Fruit fly (Drosophila melanogaster) whole organism, wandering third instar larva: ENCODE results near the gene Spec2.

Experiments
- CrebA ChIP-seq: fragments of 200-800 bp; sonication (Bioruptor generic); optimal IDR thresholded peaks from 2 replicates; lab custom pipeline; 2016; ENCODE audit warnings: missing biosample characterization, mild to moderate bottlenecking, missing genetic modification characterization, borderline replicate concordance
- HLH106 ChIP-seq: fragments of 200-800 bp; optimal IDR thresholded peaks from 3 replicates; lab custom pipeline; 2019; ENCODE audit warnings: missing biosample characterization, mild to moderate bottlenecking, missing genetic modification characterization, moderate library complexity
- Hnf4 ChIP-seq: fragments of 200-800 bp; sonication (Bioruptor generic); optimal IDR thresholded peaks from 2 replicates; lab custom pipeline; 2016; ENCODE audit warnings: missing biosample characterization, mild to moderate bottlenecking, missing genetic modification characterization
- Hr78 ChIP-seq: fragments of >200 bp; optimal IDR thresholded peaks from 2 replicates; lab custom pipeline; 2017; ENCODE audit warnings: missing biosample characterization, missing genetic modification characterization
- Jra ChIP-seq: sonication (Bioruptor generic); optimal IDR thresholded peaks from 2 replicates; lab custom pipeline; 2016; ENCODE audit warnings: missing biosample characterization, missing genetic modification characterization
- N ChIP-seq: fragments of >200 bp; optimal IDR thresholded peaks from 2 replicates; lab custom pipeline; 2018; ENCODE audit warnings: missing biosample characterization, missing external identifiers, missing genetic modification characterization
- br ChIP-seq: fragments of 200-800 bp; sonication (Bioruptor generic); optimal IDR thresholded peaks from 2 replicates; lab custom pipeline; 2016; ENCODE audit warnings: missing biosample characterization, missing genetic modification characterization
- fru ChIP-seq: fragments of 200-800 bp; sonication (Bioruptor generic); optimal IDR thresholded peaks from 3 replicates; lab custom pipeline; 2016; ENCODE audit warnings: missing biosample characterization, mild to moderate bottlenecking, missing genetic modification characterization
- pan ChIP-seq: fragments of >200 bp; optimal IDR thresholded peaks from 2 replicates; lab custom pipeline; 2017
- usp ChIP-seq: fragments of >200 bp; optimal IDR thresholded peaks from 2 replicates; lab custom pipeline; 2017; ENCODE audit warnings: missing biosample characterization, missing genetic modification characterization

DNA sequence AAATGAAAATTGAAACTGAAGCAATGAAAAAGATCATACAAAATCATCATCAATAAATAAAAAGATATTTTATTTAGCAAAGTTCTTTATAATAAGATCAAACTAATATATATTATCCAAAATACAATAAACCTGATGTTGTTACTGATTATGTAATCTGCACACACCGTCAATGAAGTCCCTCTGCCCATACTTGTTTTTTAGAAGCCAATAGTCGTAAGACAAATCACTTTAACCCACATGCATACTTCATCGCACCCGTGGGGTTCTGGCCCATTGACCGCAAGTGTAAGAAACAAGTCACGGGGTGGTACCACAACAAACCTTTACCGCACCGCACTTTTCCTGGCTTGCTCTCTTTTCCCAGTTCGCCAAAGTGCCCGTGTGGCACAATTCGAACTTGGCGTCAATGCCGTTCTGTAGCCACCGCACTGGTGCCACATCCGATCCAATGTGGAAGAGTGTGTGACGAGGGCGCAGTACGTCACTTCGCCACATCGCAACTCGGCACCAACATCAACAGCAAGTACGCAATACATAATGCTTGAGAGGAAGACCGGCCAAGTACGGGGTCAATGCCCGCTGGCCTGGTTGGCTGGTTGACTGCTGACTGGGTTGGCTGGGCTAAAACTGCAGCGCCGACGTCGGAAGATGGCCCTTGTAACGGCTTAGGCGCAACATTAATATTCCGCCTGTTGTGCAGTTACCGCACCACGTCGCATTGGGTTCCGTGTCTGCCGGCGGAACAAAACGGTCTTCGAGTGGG lies 50.8 kb downstream of the Spec2 start:
- TF ChIP-seq usp (no peak), HLH106 (peak; percentile 30), Hnf4 (no peak), Hr78 (no peak), fru (GFP tag; lab: Kevin White, UChicago) (peak; percentile 2), CrebA (no peak), br (GFP tag; lab: Kevin White, UChicago) (no peak), pan (no peak), N (GFP tag; lab: Kevin White, UChicago) (no peak), Jra (no peak)
